Fruit fly (Drosophila melanogaster) whole organism: Measurements from ENCODE around the gene CG31926.
A peak's percentile ranks its signal among the peaks of the same experiment; 100 is the strongest.

ENCODE experiments used
- CG8478 ChIP-seq: fragments of >200 bp; optimal IDR thresholded peaks from 2 replicates; lab custom pipeline; 2018; ENCODE audit warnings: inconsistent platforms
- Dll ChIP-seq: fragments of >200 bp; optimal IDR thresholded peaks from 2 replicates; lab custom pipeline; 2017
- EcR ChIP-seq, 2 experiments: fragments of >200 bp; optimal IDR thresholded peaks; 2 replicates each; lab custom pipeline; 2017; ENCODE audit warnings: missing biosample characterization in 2 of 2, missing genetic modification characterization in 2 of 2, missing genetic modification reagents in 2 of 2
- pan ChIP-seq: fragments of >200 bp; optimal IDR thresholded peaks from 2 replicates; lab custom pipeline; 2017
- psq ChIP-seq: fragments of >200 bp; optimal IDR thresholded peaks from 2 replicates; lab custom pipeline; 2017
- usp ChIP-seq: fragments of >200 bp; optimal IDR thresholded peaks from 2 replicates; lab custom pipeline; 2017; ENCODE audit warnings: missing biosample characterization, missing genetic modification characterization, mixed read lengths

The CG31926 gene

DNA sequence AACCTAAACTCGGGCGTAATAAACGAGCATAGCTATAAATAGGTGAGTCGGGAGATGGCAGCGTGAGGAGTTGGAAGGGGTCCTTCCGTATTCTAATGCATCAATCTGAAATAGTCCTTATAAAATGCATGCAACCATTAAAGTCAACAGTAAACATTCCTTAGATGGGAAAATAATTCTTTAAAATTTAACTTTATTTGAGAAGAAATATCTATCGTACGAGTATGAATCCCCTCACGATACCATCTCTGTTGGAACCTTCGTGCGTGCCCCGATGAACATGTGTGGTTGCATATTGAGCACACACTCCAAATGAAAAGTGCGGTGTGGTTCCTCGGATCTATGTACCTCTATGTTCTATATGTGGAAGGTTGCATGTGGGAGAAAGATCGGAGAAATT is 33.1 kb upstream of the CG31926 start:
- TF ChIP-seq pan (no peak), Dll (lab: Kevin White, UChicago) (no peak), CG8478 (lab: Kevin White, UChicago) (no peak), usp (GFP tag; lab: Kevin White, UChicago) (no peak), psq (no peak), EcR (GFP tag; optimal IDR thresholded peaks at IDR 0.05; lab: Kevin White, UChicago) (no peak)

DNA sequence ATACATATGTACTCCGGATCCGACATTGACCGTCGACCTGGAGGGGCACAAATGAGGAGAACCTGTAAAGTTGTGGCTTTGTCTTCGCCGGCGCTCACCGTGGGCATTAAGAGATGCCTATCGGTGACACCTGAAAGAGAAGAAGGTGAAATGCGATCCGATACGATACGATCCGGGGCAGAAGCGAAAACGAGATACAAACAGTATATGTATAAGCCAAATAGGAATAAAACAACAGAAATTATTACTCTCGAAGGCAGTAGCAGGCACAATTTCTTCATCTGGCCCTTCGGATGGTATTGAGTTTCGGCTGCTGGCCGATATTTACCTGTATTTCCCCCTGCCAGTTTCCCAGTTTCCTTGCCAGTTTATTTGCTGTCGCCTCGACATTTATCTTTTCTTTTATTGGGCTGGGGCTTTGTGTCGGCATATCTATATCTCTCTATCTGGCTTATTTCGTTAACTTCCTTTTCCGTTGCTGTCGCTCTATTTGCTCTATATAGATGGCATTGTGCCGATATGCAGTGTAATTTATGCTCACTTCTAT is 31.8 kb upstream of the CG31926 start:
- TF ChIP-seq usp (GFP tag; lab: Kevin White, UChicago) (no peak), EcR (GFP tag; optimal IDR thresholded peaks at IDR 0.05; lab: Kevin White, UChicago) (no peak), pan (no peak), CG8478 (lab: Kevin White, UChicago) (no peak), Dll (lab: Kevin White, UChicago) (no peak), psq (no peak)

DNA sequence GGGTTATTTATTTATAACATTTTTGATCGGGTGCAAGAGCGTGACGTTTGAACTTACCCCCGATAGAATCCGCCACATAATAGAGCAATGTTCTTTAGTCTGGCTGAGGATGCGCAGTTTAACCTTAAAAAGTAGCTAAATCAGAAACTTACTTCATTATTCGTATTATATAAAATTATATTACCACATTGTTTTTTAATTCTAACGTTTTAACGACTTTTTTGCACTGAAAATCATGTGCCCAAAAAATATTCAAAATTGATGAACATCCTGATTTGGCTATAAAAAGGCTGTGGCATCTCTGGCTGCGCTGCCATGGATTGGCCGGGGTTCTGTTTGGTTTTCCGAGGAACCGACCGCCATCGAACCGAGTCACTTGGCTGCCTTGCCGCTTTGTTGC is 25.3 kb upstream of the CG31926 start:
- no peak for TF ChIP-seq psq
- no peak for TF ChIP-seq Dll (lab: Kevin White, UChicago)
- TF ChIP-seq pan, result no peak
- TF ChIP-seq EcR (GFP tag; optimal IDR thresholded peaks at IDR 0.05; lab: Kevin White, UChicago), result no peak
- TF ChIP-seq usp (GFP tag; lab: Kevin White, UChicago), result no peak
- TF ChIP-seq CG8478 (lab: Kevin White, UChicago), result no peak

DNA sequence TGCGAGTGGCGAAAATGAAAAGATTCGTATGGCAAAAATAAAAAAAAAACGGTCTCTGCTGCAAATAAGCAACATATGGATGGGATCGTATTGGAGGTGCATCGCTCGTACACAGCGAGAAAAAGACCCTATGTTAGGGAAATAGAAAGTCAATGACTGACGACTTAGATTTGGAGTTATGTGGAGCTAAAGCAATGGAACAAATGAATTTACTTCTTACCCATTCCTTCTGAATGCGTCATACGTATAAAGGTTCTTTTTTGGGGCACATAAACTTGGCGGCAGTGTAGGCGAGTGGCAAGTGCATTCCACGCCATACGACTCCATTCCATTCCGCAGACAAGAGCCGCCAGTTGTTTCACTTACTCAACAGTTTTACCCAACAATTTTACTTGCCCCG is 24.5 kb upstream of the CG31926 start:
- TF ChIP-seq usp (GFP tag; lab: Kevin White, UChicago) (no peak), Dll (lab: Kevin White, UChicago) (no peak), CG8478 (lab: Kevin White, UChicago) (no peak)

DNA sequence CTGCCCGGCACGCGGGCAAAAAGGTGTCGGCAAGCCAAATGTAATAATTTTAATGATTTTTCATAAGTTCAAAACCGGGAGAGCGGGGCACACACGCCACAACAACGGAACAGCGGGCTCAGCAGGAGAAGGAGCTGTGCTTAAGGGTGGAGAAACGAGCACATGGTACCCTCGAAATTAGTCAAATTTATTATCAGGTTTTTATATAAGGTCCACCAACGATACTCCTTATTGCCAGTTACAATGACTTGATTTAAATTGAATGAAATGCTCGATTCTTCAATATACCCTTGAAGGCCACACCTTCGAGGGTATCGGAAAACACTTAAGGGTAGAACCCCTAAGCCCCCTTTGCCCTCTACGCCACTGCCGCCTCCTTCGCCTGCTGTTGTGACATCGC is 21.8 kb upstream of the CG31926 start:
- TF ChIP-seq pan (peak; percentile 79), Dll (lab: Kevin White, UChicago) (no peak)

DNA sequence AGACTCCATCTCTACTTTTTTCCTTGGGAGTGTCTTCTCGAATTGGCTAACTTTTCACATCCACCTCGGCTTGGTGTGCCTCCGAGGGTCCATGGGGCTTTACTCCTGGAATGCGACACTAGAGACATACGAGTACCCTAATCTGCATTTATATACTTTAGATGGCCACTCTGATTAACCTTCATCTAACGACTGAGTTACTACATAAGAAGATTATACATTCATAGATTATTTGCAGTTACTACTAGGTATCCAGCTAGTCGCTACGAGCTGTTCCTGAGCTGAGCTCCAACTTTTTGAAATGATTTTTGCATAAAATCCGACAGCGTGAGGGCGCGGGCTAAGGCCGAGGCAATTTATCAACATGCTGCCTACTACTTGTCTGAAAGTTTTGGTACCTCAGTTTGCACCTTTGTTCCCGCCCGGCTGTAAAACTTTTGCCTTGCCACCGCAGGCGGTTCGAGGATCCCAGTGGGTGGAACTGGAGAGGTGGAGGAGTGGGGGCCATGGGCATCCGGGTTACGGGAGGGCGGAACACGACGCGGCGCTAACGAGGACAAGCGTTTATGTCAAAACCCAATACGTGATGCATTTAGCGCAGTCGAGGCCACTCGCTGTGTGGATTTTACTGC is 18.3 kb upstream of the CG31926 start:
- TF ChIP-seq EcR (GFP tag; optimal IDR thresholded peaks at IDR 0.05; lab: Kevin White, UChicago) (no peak), Dll (lab: Kevin White, UChicago) (no peak), usp (GFP tag; lab: Kevin White, UChicago) (no peak), pan (no peak), CG8478 (lab: Kevin White, UChicago) (no peak), psq (no peak)

DNA sequence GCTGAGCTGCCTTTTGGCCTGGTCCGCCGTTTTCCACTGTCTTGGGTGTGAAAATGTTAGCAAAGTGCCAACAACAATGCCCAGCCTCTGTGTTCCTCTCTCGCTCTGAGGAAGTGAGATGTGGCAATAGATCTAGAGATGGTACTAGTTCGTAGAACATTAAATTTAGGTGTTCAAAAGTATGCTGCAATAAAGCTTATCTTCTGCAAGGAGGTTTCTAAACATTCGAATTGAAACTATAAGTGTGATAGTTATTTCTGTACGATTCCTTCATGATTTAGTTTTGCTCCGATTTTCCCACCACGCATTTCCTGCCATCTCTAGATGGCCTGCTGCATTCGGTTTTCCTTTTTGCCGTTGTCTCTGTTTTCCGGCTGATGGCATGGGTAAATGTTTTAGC is 16.8 kb upstream of the CG31926 start:
- no peak for TF ChIP-seq CG8478 (lab: Kevin White, UChicago)
- no peak for TF ChIP-seq pan
- no peak for TF ChIP-seq EcR (GFP tag; optimal IDR thresholded peaks at IDR 0.05; lab: Kevin White, UChicago)
- no peak for TF ChIP-seq psq
- no peak for TF ChIP-seq Dll (lab: Kevin White, UChicago)
- no peak for TF ChIP-seq usp (GFP tag; lab: Kevin White, UChicago)

DNA sequence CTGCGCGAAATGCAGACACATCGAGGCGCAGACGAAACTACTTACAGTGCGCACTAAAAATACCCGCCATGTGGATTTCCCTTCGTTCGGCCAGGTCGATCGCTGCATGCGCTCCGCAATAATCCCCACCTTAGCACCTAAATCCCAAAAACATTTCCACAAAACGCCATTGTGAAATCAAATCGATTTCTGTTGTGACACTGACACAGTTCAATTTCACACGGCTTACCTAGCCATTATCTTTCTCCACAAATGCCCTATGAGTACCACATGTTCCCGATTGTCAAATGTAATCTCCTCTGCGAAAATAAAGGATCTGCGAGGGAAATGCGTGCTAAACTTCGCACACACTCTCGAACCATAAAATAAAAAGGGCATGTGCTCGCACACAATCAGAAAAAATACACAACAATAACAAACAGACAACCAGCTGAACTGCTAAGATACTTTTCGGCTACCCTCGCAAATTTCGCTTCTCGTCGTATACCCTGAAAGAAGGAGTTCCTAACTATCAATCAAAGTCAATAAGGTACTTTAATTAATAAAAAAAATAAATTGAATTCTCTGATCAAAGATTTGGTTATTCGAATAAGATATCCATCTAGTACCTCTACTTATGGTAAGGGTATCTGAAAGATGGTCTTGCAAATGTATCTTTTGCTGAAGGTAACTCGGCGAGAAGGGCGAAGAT is 9.1 kb upstream of the CG31926 start:
- no peak for TF ChIP-seq CG8478 (lab: Kevin White, UChicago)
- no peak for TF ChIP-seq usp (GFP tag; lab: Kevin White, UChicago)
- no peak for TF ChIP-seq pan
- TF ChIP-seq EcR (GFP tag; optimal IDR thresholded peaks at IDR 0.05; lab: Kevin White, UChicago), result no peak
- TF ChIP-seq Dll (lab: Kevin White, UChicago), result no peak
- no peak for TF ChIP-seq psq

DNA sequence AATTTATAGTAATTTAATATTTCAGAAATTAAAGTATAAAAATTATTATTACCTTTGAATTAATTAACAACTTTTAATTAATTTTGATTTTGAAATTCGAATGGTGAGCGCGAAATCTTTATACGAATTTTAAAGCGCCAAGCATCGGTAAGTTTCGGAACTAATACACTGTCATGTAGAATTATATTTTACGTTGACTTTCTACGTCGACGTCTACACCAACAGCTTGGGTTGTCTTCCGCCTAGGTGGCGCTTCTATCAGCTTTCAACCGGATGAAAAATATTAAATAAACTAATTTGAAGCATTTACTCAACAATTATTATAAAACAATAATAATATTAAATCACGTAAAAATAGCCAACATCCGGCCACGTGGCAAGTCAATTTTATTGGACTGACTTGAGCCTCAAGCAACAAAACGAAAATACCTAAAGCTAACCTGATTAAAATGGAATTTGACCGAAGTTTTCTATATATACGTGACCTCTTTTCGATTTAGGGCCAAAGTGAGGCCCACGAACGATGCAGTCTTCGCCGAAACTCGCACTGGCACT is 3.4 kb upstream of the CG31926 start, which contains the start of gene CG31928:
Gene CG31928 (plus strand): TSS at position 505 of the 555 bp plus-strand sequence.
- TF ChIP-seq usp (GFP tag; lab: Kevin White, UChicago) (no peak), pan (no peak), Dll (lab: Kevin White, UChicago) (no peak), psq (no peak), EcR (GFP tag; optimal IDR thresholded peaks at IDR 0.05; lab: Kevin White, UChicago) (no peak), CG8478 (lab: Kevin White, UChicago) (no peak)

DNA sequence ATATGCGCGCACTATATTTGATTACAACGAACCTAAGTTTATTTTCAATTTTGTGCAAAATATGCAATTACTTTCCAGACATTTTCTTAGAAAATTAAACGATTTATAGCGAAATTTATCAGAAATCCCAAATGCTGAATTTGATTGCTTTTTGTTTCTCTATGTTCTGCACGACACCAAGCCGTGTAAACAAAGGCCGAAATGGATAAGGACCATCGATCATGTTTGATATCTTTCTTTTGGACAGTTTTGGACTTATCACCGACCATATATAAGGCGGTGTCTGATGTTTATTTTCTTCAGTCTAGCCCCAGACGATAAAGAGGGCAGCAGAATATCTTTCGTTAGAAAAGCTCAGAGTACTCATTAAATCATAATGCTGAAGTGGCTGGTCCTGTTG is 1.5 kb upstream of the CG31926 start, which contains the start of gene CG33128:
Gene CG33128 (plus strand): TSS at position 301 of the 400 bp plus-strand sequence.
- TF ChIP-seq usp (GFP tag; lab: Kevin White, UChicago), result no peak
- no peak for TF ChIP-seq Dll (lab: Kevin White, UChicago)
- TF ChIP-seq EcR (GFP tag; optimal IDR thresholded peaks at IDR 0.05; lab: Kevin White, UChicago), result no peak
- no peak for TF ChIP-seq pan
- TF ChIP-seq psq, result no peak
- no peak for TF ChIP-seq CG8478 (lab: Kevin White, UChicago)

DNA sequence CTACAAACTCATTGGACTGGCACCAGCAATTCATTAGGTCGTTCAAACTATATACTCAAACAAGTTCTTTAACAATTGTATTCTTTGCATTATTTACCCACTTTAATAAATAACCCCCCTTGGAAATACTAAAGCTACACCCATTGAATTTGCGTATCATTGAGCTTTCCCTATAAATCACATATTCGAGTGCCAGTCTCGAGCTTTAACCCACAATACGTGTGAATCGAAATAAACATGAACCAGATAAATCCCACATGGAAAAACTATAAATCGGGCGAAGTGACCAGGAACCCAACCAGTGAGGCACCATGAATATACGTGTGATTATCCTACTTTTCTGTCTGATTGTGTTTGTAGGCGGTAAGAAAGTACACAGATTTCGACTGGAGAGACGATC is 1.7 kb downstream of the CG31926 start, which contains the start of gene CG31661:
Gene CG31661 (plus strand): TSS at position 301 of the 400 bp plus-strand sequence.
- no peak for TF ChIP-seq EcR (GFP tag; optimal IDR thresholded peaks at IDR 0.05; lab: Kevin White, UChicago)
- TF ChIP-seq Dll (lab: Kevin White, UChicago), result no peak
- no peak for TF ChIP-seq CG8478 (lab: Kevin White, UChicago)

DNA sequence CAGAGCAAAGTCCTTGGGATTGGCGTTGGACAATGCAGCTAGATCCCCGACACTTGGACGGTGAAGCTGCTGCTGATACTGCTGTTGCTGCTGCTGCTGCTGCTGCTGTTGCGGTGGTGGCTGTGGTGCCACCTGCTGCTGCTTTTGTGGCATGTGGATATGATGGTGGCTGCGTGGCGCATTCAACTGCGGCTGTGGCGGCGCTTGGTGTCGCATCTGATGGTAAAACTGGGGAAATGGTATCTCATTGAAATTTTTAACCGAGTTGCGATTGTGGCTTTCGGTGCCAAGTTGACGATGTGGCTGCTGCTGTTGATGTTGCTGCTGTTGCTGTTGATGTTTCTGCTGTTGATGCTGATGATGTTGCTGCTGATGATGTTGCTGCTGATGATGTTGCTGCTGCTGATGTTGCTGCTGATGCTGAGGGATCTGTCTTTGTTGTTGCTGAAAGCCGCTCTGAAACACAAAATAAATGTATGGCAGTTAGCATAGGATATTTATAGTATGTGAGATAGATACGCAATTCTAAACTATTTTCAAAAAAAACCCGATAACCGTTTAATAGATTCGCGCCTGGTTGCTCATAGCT is 3.8 kb downstream of the CG31926 start:
- TF ChIP-seq EcR (GFP tag; optimal IDR thresholded peaks at IDR 0.05; lab: Kevin White, UChicago) (no peak), Dll (lab: Kevin White, UChicago) (no peak), usp (GFP tag; lab: Kevin White, UChicago) (no peak), CG8478 (lab: Kevin White, UChicago) (no peak), psq (no peak), pan (no peak)
